Worm (Caenorhabditis elegans) whole organism, L2 larva: ENCODE measurements around the gene K08B5.1.

Experiments
- C34F6.9 ChIP-seq: fragments of 150-350 bp; optimal IDR thresholded peaks from 2 replicates; lab custom pipeline; 2014; ENCODE audit warnings: missing biosample characterization, missing genetic modification characterization
- F13H6.1 ChIP-seq: sonication (generic microtip); optimal IDR thresholded peaks from 2 replicates; lab custom pipeline; 2016; ENCODE audit warnings: missing genetic modification characterization, missing compliant biosample characterization
- Y55F3AM.14 ChIP-seq: fragments of 200-800 bp; sonication (Bioruptor generic); optimal IDR thresholded peaks from 2 replicates; lab custom pipeline; 2018; ENCODE audit warnings: mild to moderate bottlenecking, missing genetic modification characterization, missing compliant biosample characterization
- ZK546.5 ChIP-seq: sonication (generic microtip); optimal IDR thresholded peaks from 2 replicates; lab custom pipeline; 2017; ENCODE audit warnings: missing biosample characterization, missing genetic modification characterization
- ama-1 ChIP-seq: fragments of 150-350 bp; optimal IDR thresholded peaks from 2 replicates; lab custom pipeline; 2018; ENCODE audit warnings: inconsistent platforms
- blmp-1 ChIP-seq: sonication (generic microtip); optimal IDR thresholded peaks from 2 replicates; lab custom pipeline; 2017; ENCODE audit warnings: missing genetic modification characterization, mild to moderate bottlenecking, missing compliant biosample characterization, antibody characterized with exemption, moderate library complexity; ENCODE audit not compliant: insufficient read depth
- ceh-16 ChIP-seq: fragments of 150-350 bp; optimal IDR thresholded peaks from 2 replicates; lab custom pipeline; 2014; ENCODE audit warnings: missing biosample characterization, missing genetic modification characterization
- ceh-82 ChIP-seq: fragments of 150-350 bp; optimal IDR thresholded peaks from 2 replicates; lab custom pipeline; 2014; ENCODE audit warnings: missing biosample characterization, missing genetic modification characterization
- crh-2 ChIP-seq: sonication (generic microtip); optimal IDR thresholded peaks from 2 replicates; lab custom pipeline; 2017; ENCODE audit warnings: missing biosample characterization, missing genetic modification characterization
- dmd-4 ChIP-seq: sonication (generic microtip); optimal IDR thresholded peaks from 2 replicates; lab custom pipeline; 2017; ENCODE audit warnings: missing biosample characterization, missing genetic modification characterization
- egl-27 ChIP-seq: sonication (generic microtip); optimal IDR thresholded peaks from 3 replicates; lab custom pipeline; 2017; ENCODE audit warnings: missing biosample characterization, missing genetic modification reagents, missing genetic modification characterization
- elt-3 ChIP-seq: sonication (generic microtip); optimal IDR thresholded peaks from 2 replicates; lab custom pipeline; 2017; ENCODE audit warnings: missing biosample characterization, missing genetic modification characterization
- gmeb-1 ChIP-seq: fragments of 150-350 bp; optimal IDR thresholded peaks from 2 replicates; lab custom pipeline; 2014; ENCODE audit warnings: missing biosample characterization, missing genetic modification characterization
- lin-11 ChIP-seq: fragments of 150-350 bp; sonication (generic microtip); optimal IDR thresholded peaks from 2 replicates; lab custom pipeline; 2014; ENCODE audit warnings: missing biosample characterization, missing genetic modification characterization, inconsistent platforms, mixed read lengths
- lin-13 ChIP-seq: fragments of 150-350 bp; optimal IDR thresholded peaks from 2 replicates; lab custom pipeline; 2014; ENCODE audit warnings: missing biosample characterization, missing genetic modification reagents, missing genetic modification characterization
- lsy-2 ChIP-seq, 2 experiments: fragments of 150-350 bp in 1 of 2; sonication (generic microtip) in 1 of 2; optimal IDR thresholded peaks; 2 replicates each; lab custom pipeline; 2014 to 2017; ENCODE audit warnings: missing biosample characterization in 2 of 2, missing genetic modification characterization in 2 of 2
- mab-5 ChIP-seq: fragments of 150-350 bp; optimal IDR thresholded peaks from 2 replicates; lab custom pipeline; 2014; ENCODE audit warnings: missing biosample characterization, missing genetic modification characterization
- mbf-1 ChIP-seq: sonication (generic microtip); optimal IDR thresholded peaks from 2 replicates; lab custom pipeline; 2017; ENCODE audit warnings: missing biosample characterization, missing genetic modification characterization
- mdl-1 ChIP-seq, 2 experiments: fragments of 150-350 bp in 1 of 2; sonication (generic microtip) in 1 of 2; optimal IDR thresholded peaks; 2 replicates each; lab custom pipeline; 2017; ENCODE audit warnings: missing biosample characterization in 2 of 2, missing genetic modification characterization in 2 of 2
- nhr-10 ChIP-seq: sonication (generic microtip); optimal IDR thresholded peaks from 2 replicates; lab custom pipeline; 2017; ENCODE audit warnings: missing biosample characterization, missing genetic modification characterization
- nhr-11 ChIP-seq: fragments of 150-350 bp; optimal IDR thresholded peaks from 2 replicates; lab custom pipeline; 2014; ENCODE audit warnings: missing biosample characterization, missing genetic modification characterization
- nhr-12 ChIP-seq: fragments of 150-350 bp; optimal IDR thresholded peaks from 2 replicates; lab custom pipeline; 2014; ENCODE audit warnings: missing biosample characterization, missing genetic modification characterization
- nhr-129 ChIP-seq: fragments of 150-350 bp; optimal IDR thresholded peaks from 2 replicates; lab custom pipeline; 2014; ENCODE audit warnings: missing biosample characterization, missing genetic modification characterization
- nhr-21 ChIP-seq: fragments of 150-350 bp; optimal IDR thresholded peaks from 2 replicates; lab custom pipeline; 2014; ENCODE audit warnings: missing biosample characterization, missing genetic modification characterization
- nhr-23 ChIP-seq: fragments of 150-350 bp; optimal IDR thresholded peaks from 2 replicates; lab custom pipeline; 2014; ENCODE audit warnings: missing biosample characterization, missing genetic modification reagents, missing genetic modification characterization
- nhr-237 ChIP-seq: fragments of 150-350 bp; optimal IDR thresholded peaks from 2 replicates; lab custom pipeline; 2014; ENCODE audit warnings: missing biosample characterization, missing genetic modification characterization
- nhr-25 ChIP-seq: fragments of 150-350 bp; sonication (generic microtip); optimal IDR thresholded peaks from 3 replicates; lab custom pipeline; 2014; ENCODE audit warnings: missing biosample characterization, missing genetic modification characterization
- nhr-6 ChIP-seq: fragments of 150-350 bp; optimal IDR thresholded peaks from 2 replicates; lab custom pipeline; 2014; ENCODE audit warnings: missing biosample characterization, missing genetic modification characterization
- nhr-77 ChIP-seq: fragments of 150-350 bp; optimal IDR thresholded peaks from 2 replicates; lab custom pipeline; 2014; ENCODE audit warnings: missing biosample characterization, missing genetic modification characterization
- peb-1 ChIP-seq: fragments of 150-350 bp; optimal IDR thresholded peaks from 2 replicates; lab custom pipeline; 2014; ENCODE audit warnings: missing biosample characterization, missing genetic modification characterization
- sem-4 ChIP-seq: fragments of 150-350 bp; optimal IDR thresholded peaks from 2 replicates; lab custom pipeline; 2014; ENCODE audit warnings: missing biosample characterization, missing genetic modification reagents, missing genetic modification characterization
- skn-1 ChIP-seq: sonication (generic microtip); optimal IDR thresholded peaks from 2 replicates; lab custom pipeline; 2017; ENCODE audit warnings: missing biosample characterization, missing genetic modification characterization
- sma-9 ChIP-seq, 2 experiments: fragments of 150-350 bp in 1 of 2; sonication (generic microtip) in 1 of 2; optimal IDR thresholded peaks; 2 replicates each; lab custom pipeline; 2014 to 2016; ENCODE audit warnings: missing genetic modification characterization in 2 of 2, mild to moderate bottlenecking in 1 of 2, missing biosample characterization in 1 of 2, missing compliant biosample characterization in 1 of 2, missing genetic modification reagents in 1 of 2, moderate library complexity in 1 of 2
- snpc-4 ChIP-seq: fragments of 150-350 bp; optimal IDR thresholded peaks from 2 replicates; lab custom pipeline; 2014; ENCODE audit warnings: missing biosample characterization, missing genetic modification characterization
- unc-39 ChIP-seq: fragments of 150-350 bp; optimal IDR thresholded peaks from 2 replicates; lab custom pipeline; 2014; ENCODE audit warnings: missing biosample characterization, missing genetic modification characterization
- unc-55 ChIP-seq: fragments of 150-350 bp; sonication (generic microtip); optimal IDR thresholded peaks from 3 replicates; lab custom pipeline; 2014; ENCODE audit warnings: missing biosample characterization, missing genetic modification reagents, missing genetic modification characterization
- unc-62 ChIP-seq: fragments of 150-350 bp; optimal IDR thresholded peaks from 2 replicates; lab custom pipeline; 2014; ENCODE audit warnings: missing biosample characterization, missing genetic modification reagents, missing genetic modification characterization
- zag-1 ChIP-seq: fragments of 150-350 bp; optimal IDR thresholded peaks from 2 replicates; lab custom pipeline; 2014; ENCODE audit warnings: missing biosample characterization, missing genetic modification characterization
- ztf-1 ChIP-seq: fragments of 200-800 bp; sonication (Bioruptor generic); conservative IDR thresholded peaks from 2 replicates; pipeline ENCODE4 v1.3.6; 2022; ENCODE audit warnings: missing genetic modification characterization, missing compliant biosample characterization
- ztf-11 ChIP-seq: sonication (generic microtip); optimal IDR thresholded peaks from 2 replicates; lab custom pipeline; 2017; ENCODE audit warnings: missing biosample characterization, missing genetic modification characterization
- ztf-4 ChIP-seq: fragments of 150-350 bp; optimal IDR thresholded peaks from 2 replicates; lab custom pipeline; 2014; ENCODE audit warnings: missing biosample characterization, missing genetic modification characterization

The K08B5.1 gene

DNA sequence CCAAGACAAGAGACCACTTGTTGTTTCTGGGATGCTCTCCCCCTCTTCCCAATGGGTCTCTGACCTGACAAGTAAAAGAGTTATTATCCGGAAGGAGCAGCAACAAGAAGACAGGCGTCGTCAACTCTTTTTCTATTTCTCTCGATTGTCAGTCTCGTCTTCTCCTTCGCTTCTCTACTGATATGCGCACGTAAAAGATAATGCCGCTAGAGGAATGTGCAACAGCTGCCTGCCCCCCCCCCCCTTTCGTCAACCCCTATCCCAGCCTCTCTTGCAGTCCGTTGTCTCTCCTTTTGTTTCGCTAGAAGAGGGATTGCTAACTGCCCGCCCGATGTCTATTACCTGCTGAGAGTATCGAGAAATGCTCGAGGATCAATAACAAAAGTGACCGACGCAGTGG, 32.6 kb upstream of the K08B5.1 start:
- TF ChIP-seq Y55F3AM.14 (GFP tag; lab: Kevin White, UChicago) (no peak), ama-1 (lab: Kevin White, UChicago) (no peak), nhr-11 (no peak), zag-1 (tag; lab: Kevin White, UChicago) (no peak), ceh-82 (tag; lab: Kevin White, UChicago) (no peak), mdl-1 (tag; optimal IDR thresholded peaks at IDR 0.05; lab: Kevin White, UChicago) (no peak), nhr-129 (tag; lab: Kevin White, UChicago) (peak; percentile 44), unc-62 (GFP tag; lab: Kevin White, UChicago) (no peak), egl-27 (tag; lab: Kevin White, UChicago) (no peak), nhr-6 (tag; lab: Kevin White, UChicago) (no peak), nhr-77 (no peak), ztf-11 (tag; lab: Kevin White, UChicago) (no peak), elt-3 (no peak), mbf-1 (no peak), nhr-10 (tag; lab: Kevin White, UChicago) (no peak), ztf-1 (GFP tag; lab: Robert Waterston, UW) (no peak), gmeb-1 (tag; lab: Kevin White, UChicago) (no peak), nhr-237 (tag; lab: Kevin White, UChicago) (no peak), blmp-1 (tag; lab: Kevin White, UChicago) (no peak), C34F6.9 (tag; lab: Kevin White, UChicago) (peak; percentile 7), nhr-23 (no peak), unc-39 (tag; lab: Kevin White, UChicago) (no peak), unc-55 (GFP tag; lab: Kevin White, UChicago) (no peak), mab-5 (tag; lab: Kevin White, UChicago) (no peak), lin-13 (GFP tag; lab: Kevin White, UChicago) (no peak), snpc-4 (tag; lab: Kevin White, UChicago) (no peak), ceh-16 (tag; lab: Kevin White, UChicago) (no peak), skn-1 (no peak), nhr-12 (no peak), sma-9 (GFP tag; optimal IDR thresholded peaks at IDR 0.05; lab: Kevin White, UChicago) (peak; percentile 51), sma-9 (tag; optimal IDR thresholded peaks at IDR 0.05; lab: Kevin White, UChicago) (no peak), sem-4 (tag; lab: Kevin White, UChicago) (no peak), peb-1 (no peak), ZK546.5 (tag; lab: Kevin White, UChicago) (no peak), crh-2 (tag; lab: Kevin White, UChicago) (no peak), F13H6.1 (tag; lab: Kevin White, UChicago) (peak; percentile 59)

DNA sequence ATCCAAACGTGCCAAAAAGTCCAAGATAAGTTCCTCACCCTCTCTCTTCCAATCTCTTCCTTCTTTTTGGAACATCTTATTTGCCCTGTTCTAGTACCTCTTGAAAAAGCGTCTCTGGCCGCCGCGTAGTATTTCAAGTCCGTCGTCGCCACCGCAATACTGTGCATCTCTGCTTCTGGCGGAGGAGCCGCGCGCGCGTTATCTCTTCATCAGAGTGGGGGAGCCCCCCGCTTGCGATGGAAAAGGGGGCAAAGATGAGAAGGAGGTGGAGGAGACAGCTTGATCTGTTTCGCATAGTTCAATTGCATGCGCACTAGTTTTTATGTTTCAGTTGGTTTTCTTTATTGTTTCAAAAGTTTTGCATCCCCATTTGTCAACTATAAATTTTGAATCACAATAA, 30.4 kb upstream of the K08B5.1 start:
- TF ChIP-seq nhr-10 (tag; lab: Kevin White, UChicago) (no peak), nhr-129 (tag; lab: Kevin White, UChicago) (no peak), zag-1 (tag; lab: Kevin White, UChicago) (no peak), peb-1 (no peak), mdl-1 (tag; optimal IDR thresholded peaks at IDR 0.05; lab: Kevin White, UChicago) (no peak), gmeb-1 (tag; lab: Kevin White, UChicago) (no peak), F13H6.1 (tag; lab: Kevin White, UChicago) (no peak), C34F6.9 (tag; lab: Kevin White, UChicago) (no peak), lsy-2 (tag; optimal IDR thresholded peaks at IDR 0.05; lab: Kevin White, UChicago) (no peak)

ce11 chrX:16529937-16530336, 28.3 kb upstream of the K08B5.1 start:
- no peak for TF ChIP-seq mdl-1 (tag; optimal IDR thresholded peaks at IDR 0.05; lab: Kevin White, UChicago)
- TF ChIP-seq blmp-1 (tag; lab: Kevin White, UChicago): peak; percentile 49

- TF ChIP-seq nhr-25 (tag; lab: Kevin White, UChicago) (no peak), lin-11 (tag; lab: Kevin White, UChicago) (no peak), elt-3 (no peak), F13H6.1 (tag; lab: Kevin White, UChicago) (no peak), peb-1 (no peak), dmd-4 (no peak), nhr-21 (tag; lab: Kevin White, UChicago) (no peak), gmeb-1 (tag; lab: Kevin White, UChicago) (no peak), ztf-4 (no peak), skn-1 (no peak)
These were observed 27.8 kb upstream of the K08B5.1 start for ce11 chrX:16530455-16530854.
